Worm (Caenorhabditis elegans) whole organism, L2 larva: Measurements from ENCODE around the gene Y53F4B.19.

Experiments
- C34F6.9 ChIP-seq: fragments of 150-350 bp; optimal IDR thresholded peaks from 2 replicates; lab custom pipeline; 2014; ENCODE audit warnings: missing biosample characterization, missing genetic modification characterization
- F13H6.1 ChIP-seq: sonication (generic microtip); optimal IDR thresholded peaks from 2 replicates; lab custom pipeline; 2016; ENCODE audit warnings: missing genetic modification characterization, missing compliant biosample characterization
- R02D3.7 ChIP-seq: fragments of 150-350 bp; optimal IDR thresholded peaks from 2 replicates; lab custom pipeline; 2014; ENCODE audit warnings: missing biosample characterization, missing genetic modification characterization
- Y55F3AM.14 ChIP-seq: fragments of 200-800 bp; sonication (Bioruptor generic); optimal IDR thresholded peaks from 2 replicates; lab custom pipeline; 2018; ENCODE audit warnings: mild to moderate bottlenecking, missing genetic modification characterization, missing compliant biosample characterization
- ZK546.5 ChIP-seq: sonication (generic microtip); optimal IDR thresholded peaks from 2 replicates; lab custom pipeline; 2017; ENCODE audit warnings: missing biosample characterization, missing genetic modification characterization
- alr-1 ChIP-seq: fragments of 150-350 bp; optimal IDR thresholded peaks from 2 replicates; lab custom pipeline; 2014; ENCODE audit warnings: missing biosample characterization, missing genetic modification characterization
- aly-2 ChIP-seq: fragments of 150-350 bp; optimal IDR thresholded peaks from 2 replicates; lab custom pipeline; 2014; ENCODE audit warnings: missing biosample characterization, missing genetic modification characterization
- ama-1 ChIP-seq: fragments of 150-350 bp; optimal IDR thresholded peaks from 2 replicates; lab custom pipeline; 2018; ENCODE audit warnings: inconsistent platforms
- blmp-1 ChIP-seq: sonication (generic microtip); optimal IDR thresholded peaks from 2 replicates; lab custom pipeline; 2017; ENCODE audit warnings: missing genetic modification characterization, mild to moderate bottlenecking, missing compliant biosample characterization, antibody characterized with exemption, moderate library complexity; ENCODE audit not compliant: insufficient read depth
- ceh-16 ChIP-seq: fragments of 150-350 bp; optimal IDR thresholded peaks from 2 replicates; lab custom pipeline; 2014; ENCODE audit warnings: missing biosample characterization, missing genetic modification characterization
- ceh-82 ChIP-seq: fragments of 150-350 bp; optimal IDR thresholded peaks from 2 replicates; lab custom pipeline; 2014; ENCODE audit warnings: missing biosample characterization, missing genetic modification characterization
- crh-2 ChIP-seq: sonication (generic microtip); optimal IDR thresholded peaks from 2 replicates; lab custom pipeline; 2017; ENCODE audit warnings: missing biosample characterization, missing genetic modification characterization
- dmd-4 ChIP-seq: sonication (generic microtip); optimal IDR thresholded peaks from 2 replicates; lab custom pipeline; 2017; ENCODE audit warnings: missing biosample characterization, missing genetic modification characterization
- egl-27 ChIP-seq: sonication (generic microtip); optimal IDR thresholded peaks from 3 replicates; lab custom pipeline; 2017; ENCODE audit warnings: missing biosample characterization, missing genetic modification reagents, missing genetic modification characterization
- elt-1 ChIP-seq: fragments of 150-350 bp; optimal IDR thresholded peaks from 2 replicates; lab custom pipeline; 2014; ENCODE audit warnings: missing biosample characterization, missing genetic modification characterization
- elt-3 ChIP-seq: sonication (generic microtip); optimal IDR thresholded peaks from 2 replicates; lab custom pipeline; 2017; ENCODE audit warnings: missing biosample characterization, missing genetic modification characterization
- fos-1 ChIP-seq: fragments of 150-350 bp; optimal IDR thresholded peaks from 2 replicates; lab custom pipeline; 2014; ENCODE audit warnings: missing biosample characterization, missing genetic modification characterization
- gmeb-1 ChIP-seq: fragments of 150-350 bp; optimal IDR thresholded peaks from 2 replicates; lab custom pipeline; 2014; ENCODE audit warnings: missing biosample characterization, missing genetic modification characterization
- lin-11 ChIP-seq: fragments of 150-350 bp; sonication (generic microtip); optimal IDR thresholded peaks from 2 replicates; lab custom pipeline; 2014; ENCODE audit warnings: missing biosample characterization, missing genetic modification characterization, inconsistent platforms, mixed read lengths
- lin-13 ChIP-seq: fragments of 150-350 bp; optimal IDR thresholded peaks from 2 replicates; lab custom pipeline; 2014; ENCODE audit warnings: missing biosample characterization, missing genetic modification reagents, missing genetic modification characterization
- lin-39 ChIP-seq: fragments of 150-350 bp; optimal IDR thresholded peaks from 2 replicates; lab custom pipeline; 2014; ENCODE audit warnings: missing biosample characterization, missing genetic modification reagents, missing genetic modification characterization
- lsy-2 ChIP-seq, 2 experiments: fragments of 150-350 bp in 1 of 2; sonication (generic microtip) in 1 of 2; optimal IDR thresholded peaks; 2 replicates each; lab custom pipeline; 2014 to 2017; ENCODE audit warnings: missing biosample characterization in 2 of 2, missing genetic modification characterization in 2 of 2
- mab-5 ChIP-seq: fragments of 150-350 bp; optimal IDR thresholded peaks from 2 replicates; lab custom pipeline; 2014; ENCODE audit warnings: missing biosample characterization, missing genetic modification characterization
- mbf-1 ChIP-seq: sonication (generic microtip); optimal IDR thresholded peaks from 2 replicates; lab custom pipeline; 2017; ENCODE audit warnings: missing biosample characterization, missing genetic modification characterization
- mdl-1 ChIP-seq, 2 experiments: fragments of 150-350 bp in 1 of 2; sonication (generic microtip) in 1 of 2; optimal IDR thresholded peaks; 2 replicates each; lab custom pipeline; 2017; ENCODE audit warnings: missing biosample characterization in 2 of 2, missing genetic modification characterization in 2 of 2
- nhr-10 ChIP-seq: sonication (generic microtip); optimal IDR thresholded peaks from 2 replicates; lab custom pipeline; 2017; ENCODE audit warnings: missing biosample characterization, missing genetic modification characterization
- nhr-11 ChIP-seq: fragments of 150-350 bp; optimal IDR thresholded peaks from 2 replicates; lab custom pipeline; 2014; ENCODE audit warnings: missing biosample characterization, missing genetic modification characterization
- nhr-12 ChIP-seq: fragments of 150-350 bp; optimal IDR thresholded peaks from 2 replicates; lab custom pipeline; 2014; ENCODE audit warnings: missing biosample characterization, missing genetic modification characterization
- nhr-129 ChIP-seq: fragments of 150-350 bp; optimal IDR thresholded peaks from 2 replicates; lab custom pipeline; 2014; ENCODE audit warnings: missing biosample characterization, missing genetic modification characterization
- nhr-21 ChIP-seq: fragments of 150-350 bp; optimal IDR thresholded peaks from 2 replicates; lab custom pipeline; 2014; ENCODE audit warnings: missing biosample characterization, missing genetic modification characterization
- nhr-23 ChIP-seq: fragments of 150-350 bp; optimal IDR thresholded peaks from 2 replicates; lab custom pipeline; 2014; ENCODE audit warnings: missing biosample characterization, missing genetic modification reagents, missing genetic modification characterization
- nhr-237 ChIP-seq: fragments of 150-350 bp; optimal IDR thresholded peaks from 2 replicates; lab custom pipeline; 2014; ENCODE audit warnings: missing biosample characterization, missing genetic modification characterization
- nhr-25 ChIP-seq: fragments of 150-350 bp; sonication (generic microtip); optimal IDR thresholded peaks from 3 replicates; lab custom pipeline; 2014; ENCODE audit warnings: missing biosample characterization, missing genetic modification characterization
- nhr-6 ChIP-seq: fragments of 150-350 bp; optimal IDR thresholded peaks from 2 replicates; lab custom pipeline; 2014; ENCODE audit warnings: missing biosample characterization, missing genetic modification characterization
- nhr-77 ChIP-seq: fragments of 150-350 bp; optimal IDR thresholded peaks from 2 replicates; lab custom pipeline; 2014; ENCODE audit warnings: missing biosample characterization, missing genetic modification characterization
- peb-1 ChIP-seq: fragments of 150-350 bp; optimal IDR thresholded peaks from 2 replicates; lab custom pipeline; 2014; ENCODE audit warnings: missing biosample characterization, missing genetic modification characterization
- sem-4 ChIP-seq: fragments of 150-350 bp; optimal IDR thresholded peaks from 2 replicates; lab custom pipeline; 2014; ENCODE audit warnings: missing biosample characterization, missing genetic modification reagents, missing genetic modification characterization
- skn-1 ChIP-seq: sonication (generic microtip); optimal IDR thresholded peaks from 2 replicates; lab custom pipeline; 2017; ENCODE audit warnings: missing biosample characterization, missing genetic modification characterization
- sma-3 ChIP-seq: sonication (generic microtip); optimal IDR thresholded peaks from 2 replicates; lab custom pipeline; 2016; ENCODE audit warnings: missing genetic modification reagents, missing genetic modification characterization, missing compliant biosample characterization
- sma-9 ChIP-seq, 2 experiments: fragments of 150-350 bp in 1 of 2; sonication (generic microtip) in 1 of 2; optimal IDR thresholded peaks; 2 replicates each; lab custom pipeline; 2014 to 2016; ENCODE audit warnings: missing genetic modification characterization in 2 of 2, mild to moderate bottlenecking in 1 of 2, missing biosample characterization in 1 of 2, missing compliant biosample characterization in 1 of 2, missing genetic modification reagents in 1 of 2, moderate library complexity in 1 of 2
- snpc-4 ChIP-seq: fragments of 150-350 bp; optimal IDR thresholded peaks from 2 replicates; lab custom pipeline; 2014; ENCODE audit warnings: missing biosample characterization, missing genetic modification characterization
- unc-39 ChIP-seq: fragments of 150-350 bp; optimal IDR thresholded peaks from 2 replicates; lab custom pipeline; 2014; ENCODE audit warnings: missing biosample characterization, missing genetic modification characterization
- unc-55 ChIP-seq: fragments of 150-350 bp; sonication (generic microtip); optimal IDR thresholded peaks from 3 replicates; lab custom pipeline; 2014; ENCODE audit warnings: missing biosample characterization, missing genetic modification reagents, missing genetic modification characterization
- unc-62 ChIP-seq: fragments of 150-350 bp; optimal IDR thresholded peaks from 2 replicates; lab custom pipeline; 2014; ENCODE audit warnings: missing biosample characterization, missing genetic modification reagents, missing genetic modification characterization
- zag-1 ChIP-seq: fragments of 150-350 bp; optimal IDR thresholded peaks from 2 replicates; lab custom pipeline; 2014; ENCODE audit warnings: missing biosample characterization, missing genetic modification characterization
- ztf-1 ChIP-seq: fragments of 200-800 bp; sonication (Bioruptor generic); conservative IDR thresholded peaks from 2 replicates; pipeline ENCODE4 v1.3.6; 2022; ENCODE audit warnings: missing genetic modification characterization, missing compliant biosample characterization
- ztf-11 ChIP-seq: sonication (generic microtip); optimal IDR thresholded peaks from 2 replicates; lab custom pipeline; 2017; ENCODE audit warnings: missing biosample characterization, missing genetic modification characterization
- ztf-4 ChIP-seq: fragments of 150-350 bp; optimal IDR thresholded peaks from 2 replicates; lab custom pipeline; 2014; ENCODE audit warnings: missing biosample characterization, missing genetic modification characterization

Y53F4B.19 gene

DNA sequence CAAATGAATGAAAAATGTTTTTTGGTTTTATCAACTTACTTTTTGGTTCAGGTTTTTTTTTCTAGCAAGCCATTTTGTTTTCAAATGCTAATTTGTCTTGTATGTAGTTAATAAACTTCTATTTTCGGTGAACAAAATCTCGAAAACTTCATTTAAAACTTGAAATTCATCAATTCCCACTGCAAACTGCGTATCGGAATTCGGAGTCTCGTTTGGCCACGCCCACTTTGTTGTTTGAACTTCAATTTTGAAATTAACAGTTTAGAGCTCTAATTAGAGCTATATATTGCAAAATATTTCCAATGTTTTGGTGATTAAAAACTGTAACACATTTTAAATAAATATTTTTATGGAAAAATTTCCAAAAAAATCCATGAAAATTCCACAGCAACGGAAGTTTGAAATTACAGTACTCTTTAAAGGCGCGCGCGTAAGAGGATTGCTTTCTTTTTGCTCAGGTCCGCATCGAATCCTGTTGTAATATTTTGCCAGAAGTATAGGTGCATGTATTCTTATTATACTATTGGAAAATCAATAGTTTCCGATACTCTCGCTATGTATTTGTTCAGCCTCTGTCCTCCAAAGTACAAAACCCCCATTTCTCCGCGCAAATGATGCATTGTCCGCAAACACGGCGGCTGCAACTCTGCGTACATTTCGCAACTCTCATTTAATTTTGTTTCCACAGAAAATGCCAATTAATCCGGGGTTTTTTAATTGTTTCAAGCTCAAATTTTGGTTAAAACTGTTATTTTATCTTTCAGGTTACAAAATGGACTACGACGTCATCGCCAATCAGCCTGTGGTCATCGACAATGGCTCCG is 43.0 kb downstream of the Y53F4B.19 start, which contains the start of gene arp-1:
arp-1 (plus strand) TSS at position 765 of the 824 bp plus-strand sequence.
- TF ChIP-seq nhr-237 (tag; lab: Kevin White, UChicago) (no peak), fos-1 (peak; percentile 58), ZK546.5 (tag; lab: Kevin White, UChicago) (no peak), ceh-16 (no peak), skn-1 (no peak), F13H6.1 (tag; lab: Kevin White, UChicago) (peak; percentile 43), mbf-1 (tag; lab: Kevin White, UChicago) (no peak), ceh-82 (tag; lab: Kevin White, UChicago) (no peak), lin-13 (peak; percentile 0), ztf-1 (GFP tag; lab: Robert Waterston, UW) (no peak), nhr-129 (peak; percentile 66), snpc-4 (tag; lab: Kevin White, UChicago) (peak; percentile 9), C34F6.9 (tag; lab: Kevin White, UChicago) (peak; percentile 64), sma-9 (GFP tag; optimal IDR thresholded peaks at IDR 0.05; lab: Kevin White, UChicago) (peak; percentile 15), sma-9 (tag; optimal IDR thresholded peaks at IDR 0.05; lab: Kevin White, UChicago) (no peak), lsy-2 (tag; optimal IDR thresholded peaks at IDR 0.05; lab: Kevin White, UChicago) (peak; percentile 36 to 61), ztf-4 (tag; lab: Kevin White, UChicago) (no peak), nhr-23 (no peak), elt-1 (no peak), unc-39 (tag; lab: Kevin White, UChicago) (no peak), unc-62 (GFP tag; lab: Kevin White, UChicago) (no peak), crh-2 (tag; lab: Kevin White, UChicago) (no peak), dmd-4 (no peak), alr-1 (no peak), nhr-25 (tag; lab: Kevin White, UChicago) (peak; percentile 32), peb-1 (no peak), elt-3 (tag; lab: Kevin White, UChicago) (no peak), sma-3 (GFP tag; lab: Kevin White, UChicago) (no peak), R02D3.7 (tag; lab: Kevin White, UChicago) (no peak), lin-39 (tag; lab: Kevin White, UChicago) (no peak), nhr-77 (peak; percentile 44), lin-11 (tag; lab: Kevin White, UChicago) (peak; percentile 70), zag-1 (peak; percentile 48), unc-55 (peak; percentile 75), mdl-1 (tag; optimal IDR thresholded peaks at IDR 0.05; lab: Kevin White, UChicago) (no peak), Y55F3AM.14 (GFP tag; lab: Kevin White, UChicago) (no peak), nhr-21 (no peak), nhr-10 (no peak), ama-1 (lab: Kevin White, UChicago) (no peak), gmeb-1 (tag; lab: Kevin White, UChicago) (peak; percentile 55), mab-5 (no peak), egl-27 (tag; lab: Kevin White, UChicago) (no peak), aly-2 (tag; lab: Kevin White, UChicago) (no peak), nhr-12 (tag; lab: Kevin White, UChicago) (no peak), nhr-11 (no peak), blmp-1 (no peak), nhr-6 (tag; lab: Kevin White, UChicago) (no peak), sem-4 (tag; lab: Kevin White, UChicago) (no peak), ztf-11 (no peak)
